Fruit fly (Drosophila melanogaster) whole organism, embryonic: ENCODE results near the gene CG11267.
A peak's percentile ranks its signal among the peaks of the same experiment; 100 is the strongest.

Experiments used
- Adf1 ChIP-seq: fragments of 200-800 bp; sonication (Bioruptor generic); IDR thresholded peaks from 2 replicates; pipeline ENCODE4 v1.3.6; 2022; ENCODE audit warnings: missing biosample characterization, missing genetic modification characterization
- Antp ChIP-seq: fragments of 200-800 bp; sonication (Bioruptor generic); optimal IDR thresholded peaks from 3 replicates; lab custom pipeline; 2016; ENCODE audit warnings: missing biosample characterization, missing genetic modification characterization
- Atf-2 ChIP-seq: fragments of 200-800 bp; sonication (Bioruptor generic); optimal IDR thresholded peaks from 2 replicates; lab custom pipeline; 2016; ENCODE audit warnings: missing biosample characterization, missing genetic modification characterization
- BtbVII ChIP-seq: fragments of 200-800 bp; sonication (Bioruptor generic); optimal IDR thresholded peaks from 3 replicates; lab custom pipeline; 2017; ENCODE audit warnings: missing biosample characterization, mild to moderate bottlenecking, missing genetic modification characterization
- C15 ChIP-seq: fragments of 200-800 bp; sonication (Bioruptor generic); IDR thresholded peaks from 3 replicates; pipeline ENCODE4 v1.3.6; 2022; ENCODE audit warnings: missing biosample characterization, missing genetic modification characterization
- CG10366 ChIP-seq: fragments of 200-800 bp; sonication (Bioruptor generic); IDR thresholded peaks from 2 replicates; pipeline ENCODE4 v1.3.6; 2022; ENCODE audit warnings: missing biosample characterization, missing genetic modification characterization
- CG10543 ChIP-seq: fragments of 200-800 bp; sonication (Bioruptor generic); optimal IDR thresholded peaks from 3 replicates; lab custom pipeline; 2017; ENCODE audit warnings: missing biosample characterization, mild to moderate bottlenecking, missing genetic modification characterization, moderate library complexity
- CG15696 ChIP-seq: fragments of 200-800 bp; sonication (Bioruptor generic); optimal IDR thresholded peaks from 2 replicates; lab custom pipeline; 2019; ENCODE audit warnings: missing biosample characterization, mild to moderate bottlenecking, missing genetic modification characterization, moderate library complexity
- CG17359 ChIP-seq: fragments of 200-800 bp; sonication (Bioruptor generic); optimal IDR thresholded peaks from 3 replicates; lab custom pipeline; 2018; ENCODE audit warnings: missing biosample characterization, mild to moderate bottlenecking, missing genetic modification characterization, moderate library complexity
- CG17912 ChIP-seq: fragments of 200-800 bp; sonication (Bioruptor generic); optimal IDR thresholded peaks from 2 replicates; lab custom pipeline; 2018; ENCODE audit warnings: missing biosample characterization, mild to moderate bottlenecking, missing genetic modification characterization
- CG2120 ChIP-seq: fragments of 200-800 bp; sonication (Bioruptor generic); optimal IDR thresholded peaks from 3 replicates; lab custom pipeline; 2016; ENCODE audit warnings: missing biosample characterization, missing genetic modification characterization
- CG2712 ChIP-seq: fragments of 200-800 bp; optimal IDR thresholded peaks from 3 replicates; lab custom pipeline; 2019; ENCODE audit warnings: missing biosample characterization, mild to moderate bottlenecking, missing genetic modification characterization, moderate library complexity
- CG2889 ChIP-seq: fragments of 200-800 bp; sonication (Bioruptor generic); IDR thresholded peaks from 3 replicates; pipeline ENCODE4 v1.3.6; 2022; ENCODE audit warnings: missing biosample characterization, missing genetic modification characterization
- CG31441 ChIP-seq: fragments of 200-800 bp; sonication (Bioruptor generic); IDR thresholded peaks from 2 replicates; pipeline ENCODE4 v1.3.6; 2022; ENCODE audit warnings: missing biosample characterization, missing genetic modification characterization
- CG3163 ChIP-seq: fragments of 200-800 bp; sonication (Bioruptor generic); optimal IDR thresholded peaks from 3 replicates; lab custom pipeline; 2016; ENCODE audit warnings: missing biosample characterization, missing genetic modification characterization
- CG4282 ChIP-seq: fragments of 200-800 bp; sonication (Bioruptor generic); optimal IDR thresholded peaks from 2 replicates; lab custom pipeline; 2016; ENCODE audit warnings: missing biosample characterization, missing genetic modification characterization
- CG4854 ChIP-seq: fragments of 200-800 bp; sonication (Bioruptor generic); optimal IDR thresholded peaks from 2 replicates; lab custom pipeline; 2016; ENCODE audit warnings: missing biosample characterization, missing genetic modification characterization, inconsistent platforms
- CG5953 ChIP-seq: fragments of 200-800 bp; sonication (Bioruptor generic); IDR thresholded peaks from 2 replicates; pipeline ENCODE4 v1.3.6; 2022; ENCODE audit warnings: missing biosample characterization, missing genetic modification characterization
- CG6683 ChIP-seq: fragments of 200-800 bp; sonication (Bioruptor generic); optimal IDR thresholded peaks from 2 replicates; lab custom pipeline; 2017; ENCODE audit warnings: missing biosample characterization, mild to moderate bottlenecking, missing genetic modification characterization, missing genetic modification reagents
- CG8290 ChIP-seq, 3 experiments: fragments of 200-800 bp; sonication (Bioruptor generic); optimal IDR thresholded peaks; 2 replicates each; lab custom pipeline; 2016 to 2019; ENCODE audit warnings: missing biosample characterization in 3 of 3, missing genetic modification characterization in 3 of 3, mild to moderate bottlenecking in 2 of 3, moderate library complexity in 1 of 3
- CG8359 ChIP-seq: fragments of 200-800 bp; sonication (Bioruptor generic); optimal IDR thresholded peaks from 2 replicates; lab custom pipeline; 2017; ENCODE audit warnings: missing biosample characterization, mild to moderate bottlenecking, missing genetic modification characterization, borderline replicate concordance
- CG9437 ChIP-seq: fragments of 200-800 bp; sonication (Bioruptor generic); optimal IDR thresholded peaks from 2 replicates; lab custom pipeline; 2018; ENCODE audit warnings: missing biosample characterization, mild to moderate bottlenecking, missing genetic modification characterization
- CG9817 ChIP-seq: fragments of 200-800 bp; sonication (Bioruptor generic); optimal IDR thresholded peaks from 2 replicates; lab custom pipeline; 2018; ENCODE audit warnings: missing biosample characterization, mild to moderate bottlenecking, missing genetic modification characterization, moderate library complexity
- CTCF ChIP-seq: fragments of 200-800 bp; sonication (Bioruptor generic); optimal IDR thresholded peaks from 2 replicates; lab custom pipeline; 2017; ENCODE audit warnings: missing biosample characterization, mild to moderate bottlenecking, missing genetic modification characterization, moderate library complexity
- Chrac-16 ChIP-seq: fragments of 200-800 bp; sonication (Bioruptor generic); optimal IDR thresholded peaks from 3 replicates; lab custom pipeline; 2016; ENCODE audit warnings: missing biosample characterization, missing genetic modification characterization
- HmgD ChIP-seq: fragments of 200-800 bp; sonication (Bioruptor generic); optimal IDR thresholded peaks from 3 replicates; lab custom pipeline; 2016; ENCODE audit warnings: missing biosample characterization, missing genetic modification characterization
- Hr3 ChIP-seq: fragments of 200-800 bp; sonication (Bioruptor generic); optimal IDR thresholded peaks from 3 replicates; lab custom pipeline; 2016; ENCODE audit warnings: missing biosample characterization, missing genetic modification characterization
- NFAT ChIP-seq: fragments of 200-800 bp; sonication (Bioruptor generic); IDR thresholded peaks from 2 replicates; pipeline ENCODE4 v1.3.6; 2022; ENCODE audit warnings: missing biosample characterization, missing genetic modification characterization
- Side ChIP-seq: fragments of 200-800 bp; sonication (Bioruptor generic); optimal IDR thresholded peaks from 2 replicates; lab custom pipeline; 2016; ENCODE audit warnings: missing biosample characterization, missing genetic modification characterization
- Sry-β ChIP-seq: fragments of 200-800 bp; sonication (Bioruptor generic); optimal IDR thresholded peaks from 2 replicates; lab custom pipeline; 2018; ENCODE audit warnings: missing biosample characterization, mild to moderate bottlenecking, missing genetic modification characterization, moderate library complexity
- TFAM ChIP-seq: fragments of 200-800 bp; sonication (Bioruptor generic); optimal IDR thresholded peaks from 2 replicates; lab custom pipeline; 2017; ENCODE audit warnings: missing biosample characterization, missing genetic modification characterization, inconsistent platforms
- Tbp ChIP-seq: fragments of >200 bp; optimal IDR thresholded peaks from 2 replicates; lab custom pipeline; 2018; ENCODE audit warnings: missing biosample characterization, missing genetic modification characterization
- Vsx1 ChIP-seq: fragments of 200-800 bp; sonication (Bioruptor generic); optimal IDR thresholded peaks from 2 replicates; lab custom pipeline; 2017; ENCODE audit warnings: missing biosample characterization, mild to moderate bottlenecking, missing genetic modification characterization, missing genetic modification reagents
- aop ChIP-seq: fragments of 200-800 bp; sonication (Bioruptor generic); IDR thresholded peaks from 2 replicates; pipeline ENCODE4 v1.3.6; 2022; ENCODE audit warnings: missing biosample characterization, missing genetic modification characterization
- br ChIP-seq: fragments of >200 bp; optimal IDR thresholded peaks from 2 replicates; lab custom pipeline; 2017
- disco-r ChIP-seq: fragments of 200-800 bp; sonication (Bioruptor generic); optimal IDR thresholded peaks from 2 replicates; lab custom pipeline; 2016; ENCODE audit warnings: missing biosample characterization, missing genetic modification characterization
- fd3F ChIP-seq: fragments of 200-800 bp; sonication (Bioruptor generic); optimal IDR thresholded peaks from 2 replicates; lab custom pipeline; 2018; ENCODE audit warnings: missing biosample characterization, mild to moderate bottlenecking, missing genetic modification characterization, moderate library complexity
- fru ChIP-seq: fragments of >200 bp; optimal IDR thresholded peaks from 2 replicates; lab custom pipeline; 2017
- fu2 ChIP-seq: fragments of 200-800 bp; sonication (Bioruptor generic); optimal IDR thresholded peaks from 2 replicates; lab custom pipeline; 2016; ENCODE audit warnings: missing biosample characterization, missing genetic modification characterization
- gsb ChIP-seq: fragments of 200-800 bp; sonication (Bioruptor generic); IDR thresholded peaks from 2 replicates; pipeline ENCODE4 v1.3.6; 2022; ENCODE audit warnings: missing biosample characterization, missing genetic modification characterization
- jigr1 ChIP-seq: fragments of 200-800 bp; sonication (Bioruptor generic); IDR thresholded peaks from 3 replicates; pipeline ENCODE4 v1.3.6; 2022; ENCODE audit warnings: missing biosample characterization, missing genetic modification characterization
- knrl ChIP-seq: fragments of 200-800 bp; sonication (Bioruptor generic); IDR thresholded peaks from 3 replicates; pipeline ENCODE4 v1.3.6; 2022; ENCODE audit warnings: missing biosample characterization, missing genetic modification characterization; ENCODE audit not compliant: partially characterized antibody
- lmd ChIP-seq: fragments of 200-800 bp; sonication (Bioruptor generic); IDR thresholded peaks from 2 replicates; pipeline ENCODE4 v1.3.6; 2022; ENCODE audit warnings: missing biosample characterization, missing genetic modification characterization
- mld ChIP-seq: fragments of 200-800 bp; sonication (Bioruptor generic); IDR thresholded peaks from 3 replicates; pipeline ENCODE4 v1.3.6; 2022; ENCODE audit warnings: missing biosample characterization, missing genetic modification characterization; ENCODE audit not compliant: partially characterized antibody
- nerfin-2 ChIP-seq: fragments of 200-800 bp; sonication (Bioruptor generic); IDR thresholded peaks from 2 replicates; pipeline ENCODE4 v1.3.6; 2022; ENCODE audit warnings: missing biosample characterization, missing genetic modification characterization; ENCODE audit not compliant: partially characterized antibody
- repo ChIP-seq: fragments of 200-800 bp; sonication (Bioruptor generic); optimal IDR thresholded peaks from 2 replicates; lab custom pipeline; 2016; ENCODE audit warnings: missing biosample characterization, missing genetic modification characterization
- ro ChIP-seq: fragments of 200-800 bp; sonication (Bioruptor generic); IDR thresholded peaks from 2 replicates; pipeline ENCODE4 v1.3.6; 2022; ENCODE audit warnings: missing biosample characterization, missing genetic modification characterization
- sc ChIP-seq, 3 experiments: fragments of >200 bp in 2 of 3; fragments of 200-800 bp in 1 of 3; sonication (Bioruptor generic) in 1 of 3; optimal IDR thresholded peaks; 2 replicates in 2 of 3; 3 replicates in 1 of 3; lab custom pipeline; 2017; ENCODE audit warnings: mild to moderate bottlenecking in 1 of 3, missing biosample characterization in 1 of 3, missing genetic modification characterization in 1 of 3, missing genetic modification reagents in 1 of 3
- vnd ChIP-seq: fragments of 200-800 bp; sonication (Bioruptor generic); IDR thresholded peaks from 3 replicates; pipeline ENCODE4 v1.3.6; 2022; ENCODE audit warnings: missing biosample characterization, missing genetic modification characterization; ENCODE audit not compliant: partially characterized antibody
- zfh1 ChIP-seq: fragments of 200-800 bp; sonication (Bioruptor generic); IDR thresholded peaks from 3 replicates; pipeline ENCODE4 v1.3.6; 2022; ENCODE audit warnings: missing biosample characterization, missing genetic modification characterization

CG11267 gene

dm6 chr3L:13015823-13016465 is at the start of gene CG11267 (continued):
- TF ChIP-seq fd3F (GFP tag; lab: Kevin White, UChicago): peak; percentile 56
- peak; percentile 87 for TF ChIP-seq BtbVII (GFP tag; lab: Kevin White, UChicago)
- peak; percentile 82 for TF ChIP-seq gsb (GFP tag; lab: Robert Waterston, UW)
- TF ChIP-seq sc (optimal IDR thresholded peaks at IDR 0.05; lab: Kevin White, UChicago): no peak
- peak; percentile 26 for TF ChIP-seq sc (GFP tag; optimal IDR thresholded peaks at IDR 0.05; lab: Kevin White, UChicago)
- TF ChIP-seq Tbp: no peak
- peak; percentile 70 for TF ChIP-seq C15 (GFP tag; lab: Robert Waterston, UW)
- peak; percentile 85 for TF ChIP-seq lmd (GFP tag; lab: Robert Waterston, UW)
- peak; percentile 12 for TF ChIP-seq CG3163 (GFP tag; lab: Kevin White, UChicago)
- peak; percentile 65 for TF ChIP-seq Vsx1
- no peak for TF ChIP-seq knrl (GFP tag; lab: Robert Waterston, UW)
- peak; percentile 60 for TF ChIP-seq CG4282
- TF ChIP-seq TFAM (GFP tag; lab: Kevin White, UChicago): no peak
- TF ChIP-seq ro: peak; percentile 75
- TF ChIP-seq CG9817: peak; percentile 82
- peak; percentile 56 for TF ChIP-seq CG8359 (GFP tag; lab: Kevin White, UChicago)
- peak; percentile 92 for TF ChIP-seq CG5953
- peak; percentile 64 for TF ChIP-seq CG4854 (GFP tag; lab: Kevin White, UChicago)
- TF ChIP-seq Chrac-16: peak; percentile 62
- no peak for TF ChIP-seq br (lab: Kevin White, UChicago)
- TF ChIP-seq nerfin-2 (GFP tag; lab: Robert Waterston, UW): no peak
- TF ChIP-seq CG2889 (GFP tag; lab: Robert Waterston, UW): peak; percentile 69; the same call in 2 of the 3 replicates
- no peak for TF ChIP-seq Adf1 (GFP tag; lab: Robert Waterston, UW)
- TF ChIP-seq CG10366: peak; percentile 87
- TF ChIP-seq Side (GFP tag; lab: Kevin White, UChicago): peak; percentile 80
- TF ChIP-seq CG9437 (GFP tag; lab: Kevin White, UChicago): peak; percentile 18
- peak; percentile 38 for TF ChIP-seq Sry-β
- TF ChIP-seq NFAT (GFP tag; lab: Robert Waterston, UW): peak; percentile 94
- TF ChIP-seq CG17912 (GFP tag; lab: Kevin White, UChicago): peak; percentile 51
- peak; percentile 69 for TF ChIP-seq Antp (GFP tag; lab: Kevin White, UChicago)
- TF ChIP-seq Atf-2: peak; percentile 72
- peak; percentile 43 for TF ChIP-seq CTCF (GFP tag; lab: Kevin White, UChicago)
- TF ChIP-seq CG31441 (GFP tag; lab: Robert Waterston, UW): peak; percentile 79
- peak; percentile 81 for TF ChIP-seq CG15696 (tag; lab: Kevin White, UChicago)
- TF ChIP-seq CG17359 (tag; lab: Kevin White, UChicago): peak; percentile 90
- TF ChIP-seq aop (GFP tag; lab: Robert Waterston, UW): peak; percentile 85
- no peak for TF ChIP-seq fru (lab: Kevin White, UChicago)
- peak; percentile 5; the same call in 1 of the 3 replicates for TF ChIP-seq jigr1 (GFP tag; lab: Robert Waterston, UW)
- TF ChIP-seq repo (GFP tag; lab: Kevin White, UChicago): peak; percentile 47
- peak; percentile 61 for TF ChIP-seq Hr3 (GFP tag; lab: Kevin White, UChicago)
- peak; percentile 86 for TF ChIP-seq CG2120 (GFP tag; lab: Kevin White, UChicago)
- TF ChIP-seq disco-r (GFP tag; lab: Kevin White, UChicago): peak; percentile 27
- peak; percentile 65 for TF ChIP-seq CG6683 (GFP tag; lab: Kevin White, UChicago)
- TF ChIP-seq fu2 (GFP tag; lab: Kevin White, UChicago): peak; percentile 70
- TF ChIP-seq CG10543 (GFP tag; lab: Kevin White, UChicago): peak; percentile 91
- peak; percentile 92 for TF ChIP-seq zfh1
- no peak for TF ChIP-seq vnd (GFP tag; lab: Robert Waterston, UW)
- TF ChIP-seq CG8290 (GFP tag; optimal IDR thresholded peaks at IDR 0.05; lab: Kevin White, UChicago): no peak
- TF ChIP-seq CG8290 (tag; optimal IDR thresholded peaks at IDR 0.05; lab: Kevin White, UChicago): peak; percentile 5 to 94
- TF ChIP-seq HmgD: peak; percentile 76
- TF ChIP-seq mld (GFP tag; lab: Robert Waterston, UW): no peak
- TF ChIP-seq CG2712 (tag; lab: Kevin White, UChicago): peak; percentile 83
